Worm (Caenorhabditis elegans) whole organism, L2 larva: ENCODE measurements around the gene let-70.

Experiments
- C34F6.9 ChIP-seq: fragments of 150-350 bp; optimal IDR thresholded peaks from 2 replicates; lab custom pipeline; 2014; ENCODE audit warnings: missing biosample characterization, missing genetic modification characterization
- Y55F3AM.14 ChIP-seq: fragments of 200-800 bp; sonication (Bioruptor generic); optimal IDR thresholded peaks from 2 replicates; lab custom pipeline; 2018; ENCODE audit warnings: mild to moderate bottlenecking, missing genetic modification characterization, missing compliant biosample characterization
- ZK546.5 ChIP-seq: sonication (generic microtip); optimal IDR thresholded peaks from 2 replicates; lab custom pipeline; 2017; ENCODE audit warnings: missing biosample characterization, missing genetic modification characterization
- aly-2 ChIP-seq: fragments of 150-350 bp; optimal IDR thresholded peaks from 2 replicates; lab custom pipeline; 2014; ENCODE audit warnings: missing biosample characterization, missing genetic modification characterization
- ama-1 ChIP-seq: fragments of 150-350 bp; optimal IDR thresholded peaks from 2 replicates; lab custom pipeline; 2018; ENCODE audit warnings: inconsistent platforms
- blmp-1 ChIP-seq: sonication (generic microtip); optimal IDR thresholded peaks from 2 replicates; lab custom pipeline; 2017; ENCODE audit warnings: missing genetic modification characterization, mild to moderate bottlenecking, missing compliant biosample characterization, antibody characterized with exemption, moderate library complexity; ENCODE audit not compliant: insufficient read depth
- ceh-16 ChIP-seq: fragments of 150-350 bp; optimal IDR thresholded peaks from 2 replicates; lab custom pipeline; 2014; ENCODE audit warnings: missing biosample characterization, missing genetic modification characterization
- ceh-82 ChIP-seq: fragments of 150-350 bp; optimal IDR thresholded peaks from 2 replicates; lab custom pipeline; 2014; ENCODE audit warnings: missing biosample characterization, missing genetic modification characterization
- crh-2 ChIP-seq: sonication (generic microtip); optimal IDR thresholded peaks from 2 replicates; lab custom pipeline; 2017; ENCODE audit warnings: missing biosample characterization, missing genetic modification characterization
- egl-27 ChIP-seq: sonication (generic microtip); optimal IDR thresholded peaks from 3 replicates; lab custom pipeline; 2017; ENCODE audit warnings: missing biosample characterization, missing genetic modification reagents, missing genetic modification characterization
- elt-1 ChIP-seq: fragments of 150-350 bp; optimal IDR thresholded peaks from 2 replicates; lab custom pipeline; 2014; ENCODE audit warnings: missing biosample characterization, missing genetic modification characterization
- elt-3 ChIP-seq: sonication (generic microtip); optimal IDR thresholded peaks from 2 replicates; lab custom pipeline; 2017; ENCODE audit warnings: missing biosample characterization, missing genetic modification characterization
- fos-1 ChIP-seq: fragments of 150-350 bp; optimal IDR thresholded peaks from 2 replicates; lab custom pipeline; 2014; ENCODE audit warnings: missing biosample characterization, missing genetic modification characterization
- gmeb-1 ChIP-seq: fragments of 150-350 bp; optimal IDR thresholded peaks from 2 replicates; lab custom pipeline; 2014; ENCODE audit warnings: missing biosample characterization, missing genetic modification characterization
- lin-39 ChIP-seq: fragments of 150-350 bp; optimal IDR thresholded peaks from 2 replicates; lab custom pipeline; 2014; ENCODE audit warnings: missing biosample characterization, missing genetic modification reagents, missing genetic modification characterization
- lsy-2 ChIP-seq, 2 experiments: fragments of 150-350 bp in 1 of 2; sonication (generic microtip) in 1 of 2; optimal IDR thresholded peaks; 2 replicates each; lab custom pipeline; 2014 to 2017; ENCODE audit warnings: missing biosample characterization in 2 of 2, missing genetic modification characterization in 2 of 2
- mab-5 ChIP-seq: fragments of 150-350 bp; optimal IDR thresholded peaks from 2 replicates; lab custom pipeline; 2014; ENCODE audit warnings: missing biosample characterization, missing genetic modification characterization
- mbf-1 ChIP-seq: sonication (generic microtip); optimal IDR thresholded peaks from 2 replicates; lab custom pipeline; 2017; ENCODE audit warnings: missing biosample characterization, missing genetic modification characterization
- nhr-11 ChIP-seq: fragments of 150-350 bp; optimal IDR thresholded peaks from 2 replicates; lab custom pipeline; 2014; ENCODE audit warnings: missing biosample characterization, missing genetic modification characterization
- nhr-12 ChIP-seq: fragments of 150-350 bp; optimal IDR thresholded peaks from 2 replicates; lab custom pipeline; 2014; ENCODE audit warnings: missing biosample characterization, missing genetic modification characterization
- nhr-129 ChIP-seq: fragments of 150-350 bp; optimal IDR thresholded peaks from 2 replicates; lab custom pipeline; 2014; ENCODE audit warnings: missing biosample characterization, missing genetic modification characterization
- nhr-21 ChIP-seq: fragments of 150-350 bp; optimal IDR thresholded peaks from 2 replicates; lab custom pipeline; 2014; ENCODE audit warnings: missing biosample characterization, missing genetic modification characterization
- nhr-23 ChIP-seq: fragments of 150-350 bp; optimal IDR thresholded peaks from 2 replicates; lab custom pipeline; 2014; ENCODE audit warnings: missing biosample characterization, missing genetic modification reagents, missing genetic modification characterization
- nhr-237 ChIP-seq: fragments of 150-350 bp; optimal IDR thresholded peaks from 2 replicates; lab custom pipeline; 2014; ENCODE audit warnings: missing biosample characterization, missing genetic modification characterization
- nhr-25 ChIP-seq: fragments of 150-350 bp; sonication (generic microtip); optimal IDR thresholded peaks from 3 replicates; lab custom pipeline; 2014; ENCODE audit warnings: missing biosample characterization, missing genetic modification characterization
- nhr-6 ChIP-seq: fragments of 150-350 bp; optimal IDR thresholded peaks from 2 replicates; lab custom pipeline; 2014; ENCODE audit warnings: missing biosample characterization, missing genetic modification characterization
- nhr-77 ChIP-seq: fragments of 150-350 bp; optimal IDR thresholded peaks from 2 replicates; lab custom pipeline; 2014; ENCODE audit warnings: missing biosample characterization, missing genetic modification characterization
- sem-4 ChIP-seq: fragments of 150-350 bp; optimal IDR thresholded peaks from 2 replicates; lab custom pipeline; 2014; ENCODE audit warnings: missing biosample characterization, missing genetic modification reagents, missing genetic modification characterization
- sma-3 ChIP-seq: sonication (generic microtip); optimal IDR thresholded peaks from 2 replicates; lab custom pipeline; 2016; ENCODE audit warnings: missing genetic modification reagents, missing genetic modification characterization, missing compliant biosample characterization
- sma-9 ChIP-seq, 2 experiments: fragments of 150-350 bp in 1 of 2; sonication (generic microtip) in 1 of 2; optimal IDR thresholded peaks; 2 replicates each; lab custom pipeline; 2014 to 2016; ENCODE audit warnings: missing genetic modification characterization in 2 of 2, mild to moderate bottlenecking in 1 of 2, missing biosample characterization in 1 of 2, missing compliant biosample characterization in 1 of 2, missing genetic modification reagents in 1 of 2, moderate library complexity in 1 of 2
- snpc-4 ChIP-seq: fragments of 150-350 bp; optimal IDR thresholded peaks from 2 replicates; lab custom pipeline; 2014; ENCODE audit warnings: missing biosample characterization, missing genetic modification characterization
- unc-39 ChIP-seq: fragments of 150-350 bp; optimal IDR thresholded peaks from 2 replicates; lab custom pipeline; 2014; ENCODE audit warnings: missing biosample characterization, missing genetic modification characterization
- unc-55 ChIP-seq: fragments of 150-350 bp; sonication (generic microtip); optimal IDR thresholded peaks from 3 replicates; lab custom pipeline; 2014; ENCODE audit warnings: missing biosample characterization, missing genetic modification reagents, missing genetic modification characterization
- unc-62 ChIP-seq: fragments of 150-350 bp; optimal IDR thresholded peaks from 2 replicates; lab custom pipeline; 2014; ENCODE audit warnings: missing biosample characterization, missing genetic modification reagents, missing genetic modification characterization
- zag-1 ChIP-seq: fragments of 150-350 bp; optimal IDR thresholded peaks from 2 replicates; lab custom pipeline; 2014; ENCODE audit warnings: missing biosample characterization, missing genetic modification characterization
- ztf-1 ChIP-seq: fragments of 200-800 bp; sonication (Bioruptor generic); conservative IDR thresholded peaks from 2 replicates; pipeline ENCODE4 v1.3.6; 2022; ENCODE audit warnings: missing genetic modification characterization, missing compliant biosample characterization
- ztf-11 ChIP-seq: sonication (generic microtip); optimal IDR thresholded peaks from 2 replicates; lab custom pipeline; 2017; ENCODE audit warnings: missing biosample characterization, missing genetic modification characterization
- ztf-4 ChIP-seq: fragments of 150-350 bp; optimal IDR thresholded peaks from 2 replicates; lab custom pipeline; 2014; ENCODE audit warnings: missing biosample characterization, missing genetic modification characterization

Gene let-70

DNA sequence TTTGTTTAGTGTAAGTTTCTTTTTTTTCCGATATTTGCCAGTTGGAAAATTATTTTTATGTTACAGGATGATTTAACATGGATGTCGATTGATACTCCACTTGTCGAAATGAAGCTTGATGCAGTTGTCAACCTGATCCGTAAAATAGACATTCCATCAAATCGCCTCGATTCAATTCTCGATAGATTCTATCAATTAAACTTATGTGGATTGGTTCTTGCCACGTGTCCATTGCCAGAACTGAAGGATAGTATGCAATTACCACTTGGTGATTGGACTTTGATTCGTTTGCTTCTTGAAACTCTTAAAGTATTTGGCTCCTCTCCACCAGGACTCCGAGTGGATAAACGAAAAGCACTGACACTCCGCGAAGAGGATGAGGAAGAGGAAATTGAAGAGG is 37.7 kb downstream of the let-70 start:
- no peak for TF ChIP-seq fos-1 (tag; lab: Kevin White, UChicago)
- TF ChIP-seq unc-62 (GFP tag; lab: Kevin White, UChicago) = no peak
- no peak for TF ChIP-seq unc-55 (GFP tag; lab: Kevin White, UChicago)
- TF ChIP-seq, all 48 proteins: peak for 0

DNA sequence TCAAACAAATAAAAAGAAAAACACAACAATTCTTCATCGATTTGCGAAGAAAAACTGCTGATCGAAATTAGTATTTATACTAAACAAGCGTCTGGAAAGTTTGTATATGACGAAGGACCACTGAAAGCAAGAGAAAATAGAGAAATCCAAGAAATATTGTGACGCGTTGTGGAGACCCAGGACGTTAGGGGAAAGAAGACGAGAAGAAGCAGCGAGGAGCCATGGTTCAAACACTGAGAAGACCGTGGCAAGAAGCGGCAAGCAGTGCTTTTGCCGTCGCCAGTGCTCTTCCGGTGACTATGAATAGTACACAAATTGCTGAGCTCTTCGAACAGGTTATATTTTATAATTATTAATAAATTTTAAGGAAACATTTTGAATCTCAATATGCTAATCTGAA is 43.4 kb downstream of the let-70 start:
- TF ChIP-seq nhr-129 (tag; lab: Kevin White, UChicago) = no peak
- TF ChIP-seq unc-55 (GFP tag; lab: Kevin White, UChicago) = peak; percentile 64
- peak; percentile 53 for TF ChIP-seq C34F6.9 (tag; lab: Kevin White, UChicago)

DNA sequence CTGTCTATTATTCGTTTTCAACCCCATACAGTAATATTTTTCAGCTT is 43.6 kb downstream of the let-70 start, which contains the start of gene kdin-1:
Gene kdin-1, plus strand, starts transcription at position 38 of the 47 bp plus-strand sequence.
- TF ChIP-seq sem-4 (tag; lab: Kevin White, UChicago) (no peak), unc-39 (no peak), mbf-1 (tag; lab: Kevin White, UChicago) (no peak), elt-3 (no peak), ztf-11 (no peak), nhr-25 (no peak), blmp-1 (no peak), snpc-4 (tag; lab: Kevin White, UChicago) (no peak), ZK546.5 (tag; lab: Kevin White, UChicago) (no peak)

DNA sequence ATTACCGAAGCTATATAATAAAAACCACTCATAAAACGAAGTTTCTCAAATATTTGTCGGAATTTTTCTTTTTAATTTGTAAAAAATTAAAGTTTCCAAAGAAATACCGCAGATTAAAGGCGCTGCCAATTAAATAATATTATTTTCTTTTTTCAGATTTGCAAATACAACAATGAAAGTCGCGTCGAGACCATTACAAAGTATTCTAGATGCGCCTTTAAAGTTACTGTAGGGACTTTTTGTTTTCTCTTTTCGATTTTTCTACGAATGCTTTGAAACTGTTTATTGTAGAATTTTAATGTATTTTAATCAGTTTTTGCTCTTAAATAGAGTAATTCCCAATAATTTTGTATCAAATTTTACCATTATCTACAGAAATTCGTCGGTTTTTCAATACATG is 43.8 kb downstream of the let-70 start:
- TF ChIP-seq nhr-25 (no peak), sem-4 (tag; lab: Kevin White, UChicago) (no peak), unc-39 (no peak), snpc-4 (tag; lab: Kevin White, UChicago) (no peak), ZK546.5 (tag; lab: Kevin White, UChicago) (no peak), elt-1 (no peak), egl-27 (tag; lab: Kevin White, UChicago) (no peak), nhr-6 (tag; lab: Kevin White, UChicago) (no peak), lsy-2 (tag; optimal IDR thresholded peaks at IDR 0.05; lab: Kevin White, UChicago) (no peak), ama-1 (no peak), gmeb-1 (no peak), nhr-23 (tag; lab: Kevin White, UChicago) (no peak), elt-3 (no peak), Y55F3AM.14 (GFP tag; lab: Kevin White, UChicago) (no peak), ztf-11 (no peak), crh-2 (tag; lab: Kevin White, UChicago) (no peak)

DNA sequence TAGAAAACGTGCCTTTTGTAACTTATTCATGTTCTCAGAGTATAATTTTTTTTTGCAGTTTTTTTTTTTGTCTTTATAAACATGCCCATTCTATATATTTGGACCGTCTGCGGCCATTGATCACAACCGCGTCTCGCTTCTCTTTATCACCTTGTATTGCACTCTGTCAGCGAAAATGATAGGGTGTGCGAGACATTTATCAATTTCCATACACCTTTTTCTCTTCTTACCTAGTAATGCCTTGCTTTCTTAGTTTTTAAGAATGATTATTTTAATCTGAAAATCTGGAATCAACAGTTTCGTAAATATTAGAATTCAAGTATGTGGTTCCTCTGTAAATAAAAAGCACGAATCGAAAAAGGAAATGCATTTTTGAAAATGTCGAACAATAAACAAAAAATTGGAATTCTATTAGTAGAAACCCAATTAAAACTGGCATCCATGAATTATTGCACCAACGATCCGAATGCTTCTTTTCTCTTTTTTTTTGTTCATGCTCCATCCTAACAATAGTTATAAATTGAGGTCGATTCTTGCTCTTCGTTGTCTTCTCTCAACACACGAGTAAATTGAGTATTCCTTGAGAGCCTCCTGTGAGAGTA is 44.8 kb downstream of the let-70 start:
- TF ChIP-seq lsy-2 (tag; optimal IDR thresholded peaks at IDR 0.05; lab: Kevin White, UChicago) (peak in 1 of 2 experiments; percentile 33), sem-4 (tag; lab: Kevin White, UChicago) (no peak), ztf-1 (no peak), snpc-4 (tag; lab: Kevin White, UChicago) (no peak), mab-5 (tag; lab: Kevin White, UChicago) (no peak), nhr-77 (tag; lab: Kevin White, UChicago) (no peak), lin-39 (tag; lab: Kevin White, UChicago) (no peak), ztf-4 (no peak), mbf-1 (tag; lab: Kevin White, UChicago) (no peak), nhr-237 (tag; lab: Kevin White, UChicago) (no peak), ceh-16 (no peak), nhr-12 (tag; lab: Kevin White, UChicago) (no peak), gmeb-1 (no peak), sma-3 (GFP tag; lab: Kevin White, UChicago) (no peak), unc-55 (GFP tag; lab: Kevin White, UChicago) (no peak), crh-2 (tag; lab: Kevin White, UChicago) (no peak), elt-3 (no peak), fos-1 (tag; lab: Kevin White, UChicago) (peak; percentile 73), ceh-82 (no peak), nhr-11 (tag; lab: Kevin White, UChicago) (no peak), Y55F3AM.14 (GFP tag; lab: Kevin White, UChicago) (no peak), elt-1 (no peak), sma-9 (GFP tag; optimal IDR thresholded peaks at IDR 0.05; lab: Kevin White, UChicago) (no peak), sma-9 (tag; optimal IDR thresholded peaks at IDR 0.05; lab: Kevin White, UChicago) (no peak), zag-1 (peak; percentile 22), nhr-21 (tag; lab: Kevin White, UChicago) (no peak), aly-2 (tag; lab: Kevin White, UChicago) (no peak)
